Fruit fly (Drosophila melanogaster): ENCODE data around the gene CG33285.

Gene CG33285

dm6 chr3L:21056290-21056689 is 32.5 kb downstream of the CG33285 start (continued):
- peak; percentile 45 for TF ChIP-seq CG8924 (tag; optimal IDR thresholded peaks at IDR 0.05)
- TF ChIP-seq toy (GFP tag; IDR thresholded peaks at IDR 0.05), result no peak
- no peak for TF ChIP-seq Hr39 (optimal IDR thresholded peaks at IDR 0.05)
- no peak for TF ChIP-seq gsb-n (tag; optimal IDR thresholded peaks at IDR 0.05)
- peak; percentile 42 for TF ChIP-seq CG7556 (GFP tag; optimal IDR thresholded peaks at IDR 0.05)
- TF ChIP-seq CG12104 (GFP tag; optimal IDR thresholded peaks at IDR 0.05), result peak; percentile 26
- no peak for TF ChIP-seq pros (GFP tag; optimal IDR thresholded peaks at IDR 0.05)
- no peak for TF ChIP-seq Optix (GFP tag; IDR thresholded peaks at IDR 0.05)
- no peak for TF ChIP-seq ttk (GFP tag; IDR thresholded peaks at IDR 0.05)
- TF ChIP-seq HLH3B (GFP tag; IDR thresholded peaks at IDR 0.05), result no peak
- TF ChIP-seq Hr78 (GFP tag; optimal IDR thresholded peaks at IDR 0.05), result no peak
- TF ChIP-seq Oli (tag; optimal IDR thresholded peaks at IDR 0.05), result peak; percentile 57
- no peak for TF ChIP-seq HLH54F (GFP tag; optimal IDR thresholded peaks at IDR 0.05)
- TF ChIP-seq pum (GFP tag; optimal IDR thresholded peaks at IDR 0.05), result no peak
- TF ChIP-seq CG5245 (GFP tag; optimal IDR thresholded peaks at IDR 0.05), result no peak
- TF ChIP-seq D19B (GFP tag; optimal IDR thresholded peaks at IDR 0.05), result no peak
- TF ChIP-seq lbe (GFP tag; optimal IDR thresholded peaks at IDR 0.05), result no peak
- peak; percentile 37 for TF ChIP-seq BtbVII (GFP tag; optimal IDR thresholded peaks at IDR 0.05)
- TF ChIP-seq CG12942 (GFP tag; optimal IDR thresholded peaks at IDR 0.05), result no peak
- TF ChIP-seq CG1647 (GFP tag; optimal IDR thresholded peaks at IDR 0.05), result no peak
- peak; percentile 30 for TF ChIP-seq dmrt99B (tag; optimal IDR thresholded peaks at IDR 0.05)
- no peak for TF ChIP-seq Asciz (GFP tag; optimal IDR thresholded peaks at IDR 0.05)
- no peak for TF ChIP-seq da (GFP tag; optimal IDR thresholded peaks at IDR 0.05)
- no peak for TF ChIP-seq ind (GFP tag; optimal IDR thresholded peaks at IDR 0.05)
- TF ChIP-seq CG15011 (GFP tag; optimal IDR thresholded peaks at IDR 0.05), result no peak
- peak; percentile 44 for TF ChIP-seq CG13424 (tag; optimal IDR thresholded peaks at IDR 0.05)
- no peak for TF ChIP-seq mld (GFP tag; IDR thresholded peaks at IDR 0.05; ENCODE audit: partially characterized antibody)
- peak; percentile 90 for TF ChIP-seq sens (GFP tag)
- TF ChIP-seq CG10209 (GFP tag; optimal IDR thresholded peaks at IDR 0.05), result peak; percentile 16
- TF ChIP-seq CkIIα-i1 (GFP tag; IDR thresholded peaks at IDR 0.05), result no peak
- TF ChIP-seq CG10979 (tag; optimal IDR thresholded peaks at IDR 0.05), result peak; percentile 13
- no peak for TF ChIP-seq zen (tag; optimal IDR thresholded peaks at IDR 0.05)
- no peak for TF ChIP-seq aop (GFP tag; IDR thresholded peaks at IDR 0.05)
- TF ChIP-seq tio (GFP tag; optimal IDR thresholded peaks at IDR 0.05), result peak; percentile 38
- TF ChIP-seq CG12744 (GFP tag; optimal IDR thresholded peaks at IDR 0.05), result no peak
- peak; percentile 43 for TF ChIP-seq fd96Cb (tag; optimal IDR thresholded peaks at IDR 0.05)
- no peak for TF ChIP-seq Adf1 (GFP tag; IDR thresholded peaks at IDR 0.05)
- TF ChIP-seq sug (tag; optimal IDR thresholded peaks at IDR 0.05), result no peak
- TF ChIP-seq Poxn (GFP tag; IDR thresholded peaks at IDR 0.05), result no peak
- no peak for TF ChIP-seq Hsf (GFP tag; optimal IDR thresholded peaks at IDR 0.05)
- peak; percentile 49 for TF ChIP-seq CG18262 (tag; optimal IDR thresholded peaks at IDR 0.05)
- no peak for TF ChIP-seq CG14710 (tag; optimal IDR thresholded peaks at IDR 0.05)
- no peak for TF ChIP-seq CG10565 (GFP tag; optimal IDR thresholded peaks at IDR 0.05)
- TF ChIP-seq wor (GFP tag; IDR thresholded peaks at IDR 0.05), result 0 out of 2 replicates have a peak, but pooled peaks have one; percentile 13
- no peak for TF ChIP-seq Hey (tag; optimal IDR thresholded peaks at IDR 0.05)
- peak; percentile 11 for TF ChIP-seq az2 (GFP tag; optimal IDR thresholded peaks at IDR 0.05)
- no peak for TF ChIP-seq Stat92E (GFP tag; optimal IDR thresholded peaks at IDR 0.05)
- TF ChIP-seq kni (GFP tag; optimal IDR thresholded peaks at IDR 0.05), result no peak
- TF ChIP-seq CG9437 (GFP tag; optimal IDR thresholded peaks at IDR 0.05), result peak; percentile 6
- no peak for TF ChIP-seq psq (GFP tag; optimal IDR thresholded peaks at IDR 0.05)
- no peak for TF ChIP-seq CG3838 (GFP tag; optimal IDR thresholded peaks at IDR 0.05)
- TF ChIP-seq CG16813 (GFP tag; IDR thresholded peaks at IDR 0.05; ENCODE audit: partially characterized antibody), result no peak

Measured in whole organism, embryonic.